Worm (Caenorhabditis elegans) whole organism, late embryonic: ENCODE data around the gene T10G3.1.

Experiments
- C38D4.7 ChIP-seq: fragments of 200-800 bp; sonication (Bioruptor generic); optimal IDR thresholded peaks from 2 replicates; lab custom pipeline; 2018; ENCODE audit warnings: mild to moderate bottlenecking, missing genetic modification characterization, moderate library complexity, missing compliant biosample characterization
- K02D7.2 ChIP-seq: sonication (generic microtip); optimal IDR thresholded peaks from 2 replicates; lab custom pipeline; 2017; ENCODE audit warnings: mild to moderate bottlenecking, missing genetic modification characterization, missing compliant biosample characterization
- T23F11.4 ChIP-seq: fragments of 200-800 bp; sonication (Bioruptor generic); optimal IDR thresholded peaks from 2 replicates; lab custom pipeline; 2018; ENCODE audit warnings: mild to moderate bottlenecking, missing genetic modification characterization, missing compliant biosample characterization
- ahr-1 ChIP-seq: sonication (generic microtip); optimal IDR thresholded peaks from 2 replicates; lab custom pipeline; 2016; ENCODE audit warnings: missing genetic modification characterization, missing compliant biosample characterization
- ceh-18 ChIP-seq: sonication (generic microtip); optimal IDR thresholded peaks from 2 replicates; lab custom pipeline; 2016; ENCODE audit warnings: missing genetic modification characterization, missing compliant biosample characterization
- ceh-2 ChIP-seq: sonication (generic microtip); optimal IDR thresholded peaks from 2 replicates; lab custom pipeline; 2016; ENCODE audit warnings: missing genotype, missing genetic modification characterization, missing compliant biosample characterization
- ceh-24 ChIP-seq: sonication (generic microtip); optimal IDR thresholded peaks from 2 replicates; lab custom pipeline; 2016; ENCODE audit warnings: mild to moderate bottlenecking, missing genetic modification characterization, missing compliant biosample characterization
- ceh-30 ChIP-seq: fragments of 150-350 bp; optimal IDR thresholded peaks from 2 replicates; lab custom pipeline; 2014; ENCODE audit warnings: missing biosample characterization, missing genetic modification characterization
- ceh-31 ChIP-seq: sonication (generic microtip); optimal IDR thresholded peaks from 2 replicates; lab custom pipeline; 2016; ENCODE audit warnings: missing genetic modification characterization, missing compliant biosample characterization
- ceh-6 ChIP-seq: fragments of 200-800 bp; sonication (Bioruptor generic); optimal IDR thresholded peaks from 2 replicates; lab custom pipeline; 2018; ENCODE audit warnings: mild to moderate bottlenecking, missing genetic modification characterization, missing compliant biosample characterization
- dve-1 ChIP-seq: sonication (generic microtip); optimal IDR thresholded peaks from 2 replicates; lab custom pipeline; 2017; ENCODE audit warnings: antibody characterized with exemption, mild to moderate bottlenecking, missing genetic modification characterization, missing compliant biosample characterization
- elt-2 ChIP-seq: sonication (generic microtip); optimal IDR thresholded peaks from 2 replicates; lab custom pipeline; 2016; ENCODE audit warnings: missing genetic modification reagents, missing genetic modification characterization, missing compliant biosample characterization
- elt-4 ChIP-seq: sonication (generic microtip); optimal IDR thresholded peaks from 2 replicates; lab custom pipeline; 2016; ENCODE audit warnings: missing genetic modification characterization, missing compliant biosample characterization
- ets-4 ChIP-seq: sonication (generic microtip); optimal IDR thresholded peaks from 2 replicates; lab custom pipeline; 2016; ENCODE audit warnings: missing genetic modification characterization, missing compliant biosample characterization
- fkh-10 ChIP-seq: fragments of 150-350 bp; optimal IDR thresholded peaks from 2 replicates; lab custom pipeline; 2014; ENCODE audit warnings: missing biosample characterization, missing genetic modification reagents, missing genetic modification characterization
- fkh-6 ChIP-seq: sonication (generic microtip); optimal IDR thresholded peaks from 2 replicates; lab custom pipeline; 2016; ENCODE audit warnings: missing genetic modification characterization, missing compliant biosample characterization
- hlh-13 ChIP-seq: fragments of 200-800 bp; sonication (Bioruptor generic); optimal IDR thresholded peaks from 2 replicates; lab custom pipeline; 2018; ENCODE audit warnings: mild to moderate bottlenecking, missing genetic modification characterization, missing compliant biosample characterization
- hlh-6 ChIP-seq: sonication (generic microtip); optimal IDR thresholded peaks from 2 replicates; lab custom pipeline; 2016; ENCODE audit warnings: missing genotype, missing genetic modification characterization, missing compliant biosample characterization
- hlh-8 ChIP-seq: sonication (generic microtip); optimal IDR thresholded peaks from 2 replicates; lab custom pipeline; 2016; ENCODE audit warnings: missing genotype, missing genetic modification characterization, missing compliant biosample characterization
- lim-6 ChIP-seq: sonication (generic microtip); optimal IDR thresholded peaks from 2 replicates; lab custom pipeline; 2016; ENCODE audit warnings: missing genetic modification characterization, missing compliant biosample characterization
- lin-11 ChIP-seq: fragments of 200-800 bp; sonication (Bioruptor generic); optimal IDR thresholded peaks from 2 replicates; lab custom pipeline; 2018; ENCODE audit warnings: mild to moderate bottlenecking, missing genetic modification characterization, missing compliant biosample characterization
- nhr-11 ChIP-seq: fragments of 150-350 bp; optimal IDR thresholded peaks from 2 replicates; lab custom pipeline; 2014; ENCODE audit warnings: missing biosample characterization, missing genetic modification characterization
- odd-2 ChIP-seq: sonication (generic microtip); optimal IDR thresholded peaks from 2 replicates; lab custom pipeline; 2017; ENCODE audit warnings: antibody characterized with exemption, mild to moderate bottlenecking, missing genetic modification characterization, missing compliant biosample characterization
- pag-3 ChIP-seq: sonication (generic microtip); optimal IDR thresholded peaks from 2 replicates; lab custom pipeline; 2016; ENCODE audit warnings: missing compliant biosample characterization, missing genetic modification characterization, borderline replicate concordance
- pqm-1 ChIP-seq: sonication (generic microtip); optimal IDR thresholded peaks from 2 replicates; lab custom pipeline; 2016; ENCODE audit warnings: missing genetic modification characterization, missing compliant biosample characterization
- pros-1 ChIP-seq: fragments of 150-350 bp; optimal IDR thresholded peaks from 2 replicates; lab custom pipeline; 2014; ENCODE audit warnings: missing biosample characterization, missing genetic modification reagents, missing genetic modification characterization
- ttx-3 ChIP-seq: sonication (generic microtip); optimal IDR thresholded peaks from 2 replicates; lab custom pipeline; 2016; ENCODE audit warnings: missing genetic modification reagents, missing genetic modification characterization, missing compliant biosample characterization
- unc-3 ChIP-seq, 2 experiments: fragments of 200-800 bp in 1 of 2; sonication (Bioruptor generic) in 1 of 2; sonication (generic microtip) in 1 of 2; conservative IDR thresholded peaks in 1 of 2; optimal IDR thresholded peaks in 1 of 2; 2 replicates each; pipeline versions ENCODE4 v1.3.6 to Lab custom; 2016 to 2022; ENCODE audit warnings: missing compliant biosample characterization in 2 of 2, missing genetic modification characterization in 2 of 2, missing genetic modification reagents in 1 of 2
- unc-55 ChIP-seq: sonication (generic microtip); optimal IDR thresholded peaks from 2 replicates; lab custom pipeline; 2017; ENCODE audit warnings: missing biosample characterization, missing genetic modification reagents, missing genetic modification characterization
- unc-86 ChIP-seq: sonication (generic microtip); optimal IDR thresholded peaks from 2 replicates; lab custom pipeline; 2016; ENCODE audit warnings: missing genetic modification characterization, missing compliant biosample characterization
- ztf-16 ChIP-seq: sonication (generic microtip); optimal IDR thresholded peaks from 2 replicates; lab custom pipeline; 2017; ENCODE audit warnings: missing genetic modification characterization, missing compliant biosample characterization

Gene T10G3.1

DNA sequence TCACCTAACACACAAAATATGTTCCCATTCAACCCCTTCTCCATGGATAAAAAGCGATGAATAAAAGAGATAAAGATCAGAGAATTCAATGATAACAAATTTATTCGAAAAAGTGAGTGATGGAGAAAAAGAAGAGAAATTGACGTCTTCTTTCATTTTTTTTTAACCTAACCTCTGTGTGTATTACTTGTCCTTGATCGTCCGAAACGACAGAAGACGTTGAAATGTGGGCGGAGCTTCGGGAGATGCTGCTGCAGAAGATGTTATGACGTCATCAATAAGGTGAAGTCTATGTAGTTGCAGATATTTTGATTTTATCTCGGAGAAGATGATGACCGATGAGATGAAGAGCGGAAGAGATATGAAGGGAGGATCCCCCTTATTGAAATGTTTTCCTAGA is 16.4 kb upstream of the T10G3.1 start, which contains the start of gene T10G3.3:
T10G3.3 (minus strand) TSS at position 370 of the 400 bp plus-strand sequence.
- TF ChIP-seq ceh-30 (tag; lab: Kevin White, UChicago): no peak
- no peak for TF ChIP-seq hlh-6 (tag; lab: Kevin White, UChicago)
- TF ChIP-seq ztf-16 (tag; lab: Kevin White, UChicago): no peak
- no peak for TF ChIP-seq ttx-3 (tag; lab: Kevin White, UChicago)
- TF ChIP-seq C38D4.7: no peak
- no peak for TF ChIP-seq lin-11 (tag; lab: Kevin White, UChicago)

DNA sequence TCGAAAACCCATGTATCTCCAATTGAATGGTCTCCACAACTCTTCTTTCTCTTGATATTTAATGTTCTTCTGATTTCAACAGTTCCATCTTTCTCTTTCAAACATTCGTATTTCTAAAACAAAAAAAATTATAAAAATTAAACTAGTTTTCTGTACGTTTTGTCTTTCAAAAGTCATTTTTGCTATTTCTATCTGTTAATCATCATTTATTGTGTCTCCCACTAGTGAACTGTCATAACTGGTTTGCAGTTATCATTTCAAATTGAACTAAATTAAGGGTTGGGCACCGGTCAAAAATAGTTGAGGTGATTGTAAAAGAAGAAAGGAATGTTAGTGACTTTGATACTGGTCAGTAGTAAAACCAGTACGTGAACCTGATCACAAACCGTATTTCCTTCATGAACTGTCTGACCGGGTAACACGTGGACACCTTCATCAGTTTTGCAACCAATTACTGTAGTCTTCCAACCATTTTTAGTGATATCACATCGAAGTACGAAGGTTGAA is 14.9 kb upstream of the T10G3.1 start:
- no peak for TF ChIP-seq lim-6 (tag; lab: Kevin White, UChicago)
- TF ChIP-seq nhr-11: no peak
- TF ChIP-seq pag-3 (tag; lab: Kevin White, UChicago): no peak
- TF ChIP-seq ahr-1 (tag; lab: Kevin White, UChicago): no peak
- TF ChIP-seq T23F11.4 (GFP tag; lab: Kevin White, UChicago): no peak

DNA sequence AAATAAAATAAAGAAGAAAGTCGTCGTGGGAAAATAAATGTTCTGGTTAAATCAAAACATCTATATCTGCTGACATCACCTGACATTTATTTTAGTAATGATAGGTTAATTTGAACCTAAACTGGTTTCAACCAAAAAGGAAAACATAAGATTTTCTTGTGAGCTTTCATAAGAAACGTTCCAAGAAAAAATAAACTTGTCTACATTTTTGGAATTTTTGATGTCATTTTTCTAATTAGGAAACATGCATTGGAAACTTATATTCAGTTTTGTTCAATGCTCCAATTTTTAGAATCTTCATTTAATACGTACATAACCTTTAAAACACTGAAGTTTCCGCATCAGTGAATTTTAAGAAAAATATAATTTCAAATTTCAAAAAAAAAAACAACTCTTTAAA is 12.3 kb upstream of the T10G3.1 start:
- TF ChIP-seq ceh-2 (tag; lab: Kevin White, UChicago) (no peak), hlh-8 (tag; lab: Kevin White, UChicago) (no peak)
- TF ChIP-seq, all 69 proteins: peak for 0

DNA sequence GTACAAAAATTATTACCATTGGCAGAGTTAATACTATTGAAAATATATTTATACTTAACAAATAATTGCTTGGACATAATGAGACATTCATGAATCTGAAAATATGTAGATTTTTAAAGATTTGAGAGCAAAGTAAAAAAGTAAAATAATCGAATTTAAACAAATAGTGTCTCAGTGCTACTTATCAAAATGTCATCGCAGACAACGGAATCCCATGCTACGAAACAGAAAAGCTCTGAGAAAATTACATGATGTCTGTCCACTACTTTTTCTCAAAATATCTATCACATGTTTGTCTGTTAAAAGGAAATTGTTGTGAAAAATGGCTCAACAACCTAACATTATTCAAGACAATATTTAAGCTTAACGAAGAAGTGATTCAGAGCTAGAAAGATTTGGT is 10.9 kb upstream of the T10G3.1 start, which contains the start of gene T10G3.4:
T10G3.4 (minus strand) TSS at position 101 of the 400 bp plus-strand sequence.
- TF ChIP-seq ahr-1 (tag; lab: Kevin White, UChicago): no peak
- no peak for TF ChIP-seq dve-1 (tag; lab: Kevin White, UChicago)
- no peak for TF ChIP-seq elt-4 (tag; lab: Kevin White, UChicago)
- TF ChIP-seq ceh-24 (tag; lab: Kevin White, UChicago): no peak
- no peak for TF ChIP-seq lin-11 (tag; lab: Kevin White, UChicago)
- no peak for TF ChIP-seq odd-2 (tag; lab: Kevin White, UChicago)
- TF ChIP-seq ceh-18 (tag; lab: Kevin White, UChicago): no peak
- no peak for TF ChIP-seq unc-3 (GFP tag; conservative IDR thresholded peaks at IDR 0.05; lab: Robert Waterston, UW)
- no peak for TF ChIP-seq unc-3 (tag; optimal IDR thresholded peaks at IDR 0.05; lab: Kevin White, UChicago)
- TF ChIP-seq ets-4 (tag; lab: Kevin White, UChicago): no peak
- TF ChIP-seq pqm-1 (tag; lab: Kevin White, UChicago): no peak
- no peak for TF ChIP-seq fkh-10 (GFP tag; lab: Kevin White, UChicago)
- TF ChIP-seq ceh-30 (tag; lab: Kevin White, UChicago): no peak
- TF ChIP-seq C38D4.7: no peak
- no peak for TF ChIP-seq K02D7.2

DNA sequence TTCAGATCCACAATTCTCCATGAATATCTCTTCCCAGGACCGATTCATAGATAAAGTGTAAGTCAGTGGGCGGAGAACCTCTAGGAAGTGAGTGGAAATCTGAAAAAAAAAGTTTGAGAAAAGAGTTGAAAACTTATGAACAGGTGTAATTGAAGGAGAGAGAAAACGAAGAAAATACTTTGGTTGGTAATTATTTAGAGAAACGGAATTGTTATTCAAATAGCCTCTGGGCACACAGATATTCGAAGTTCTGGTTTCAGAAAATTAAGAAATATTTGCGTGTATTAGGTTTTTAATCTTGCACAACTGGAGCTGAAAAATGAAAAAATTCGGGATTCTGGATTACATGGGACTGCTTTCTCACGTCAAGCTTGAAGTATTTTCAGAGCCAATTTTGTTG is 6.3 kb upstream of the T10G3.1 start, which contains the start of gene T10G3.2:
T10G3.2 (minus strand) TSS at position 101 of the 400 bp plus-strand sequence.
- no peak for TF ChIP-seq ceh-31 (tag; lab: Kevin White, UChicago)
- TF ChIP-seq unc-86 (tag; lab: Kevin White, UChicago): no peak
- no peak for TF ChIP-seq ttx-3 (tag; lab: Kevin White, UChicago)
- TF ChIP-seq elt-2: no peak
- TF ChIP-seq lin-11 (tag; lab: Kevin White, UChicago): no peak
- TF ChIP-seq ceh-6 (GFP tag; lab: Kevin White, UChicago): no peak
- TF ChIP-seq hlh-13 (GFP tag; lab: Kevin White, UChicago): no peak
- TF ChIP-seq unc-55 (GFP tag; lab: Kevin White, UChicago): no peak
- no peak for TF ChIP-seq pros-1 (tag; lab: Kevin White, UChicago)
- TF ChIP-seq fkh-6: no peak
- no peak for TF ChIP-seq T23F11.4 (GFP tag; lab: Kevin White, UChicago)
